Worm (Caenorhabditis elegans) whole organism, young adult: ENCODE measurements around the gene Y46G5A.20.

Source experiments
- F52B5.7 ChIP-seq: sonication (generic microtip); optimal IDR thresholded peaks from 2 replicates; lab custom pipeline; 2016; ENCODE audit warnings: mild to moderate bottlenecking, missing genetic modification characterization, missing compliant biosample characterization
- bed-2 ChIP-seq: fragments of 200-800 bp; sonication (Bioruptor generic); IDR thresholded peaks from 2 replicates; pipeline ENCODE4 v1.3.6; 2022; ENCODE audit warnings: missing genetic modification reagents, missing genetic modification characterization, missing compliant biosample characterization
- ccch-3 ChIP-seq: fragments of 200-800 bp; sonication (Bioruptor generic); optimal IDR thresholded peaks from 2 replicates; lab custom pipeline; 2018; ENCODE audit warnings: mild to moderate bottlenecking, missing genetic modification characterization, missing compliant biosample characterization
- cebp-1 ChIP-seq, 2 experiments: fragments of 200-800 bp in 1 of 2; sonication (Bioruptor generic) in 1 of 2; sonication (generic microtip) in 1 of 2; IDR thresholded peaks in 1 of 2; optimal IDR thresholded peaks in 1 of 2; 2 replicates each; pipeline versions ENCODE4 v1.3.6 to Lab custom; 2017 to 2022; ENCODE audit warnings: missing compliant biosample characterization in 2 of 2, missing genetic modification characterization in 2 of 2, mild to moderate bottlenecking in 1 of 2, missing genetic modification reagents in 1 of 2, moderate library complexity in 1 of 2
- ceh-58 ChIP-seq: fragments of 200-800 bp; sonication (Bioruptor generic); IDR thresholded peaks from 2 replicates; pipeline ENCODE4 v1.3.6; 2022; ENCODE audit warnings: missing genetic modification characterization, missing compliant biosample characterization
- nhr-90 ChIP-seq: sonication (generic microtip); optimal IDR thresholded peaks from 2 replicates; lab custom pipeline; 2016; ENCODE audit warnings: missing genotype, mild to moderate bottlenecking, missing genetic modification characterization, missing compliant biosample characterization
- snpc-4 ChIP-seq, 5 experiments: fragments of 150-350 bp in 1 of 5; sonication (generic microtip) in 4 of 5; optimal IDR thresholded peaks; 2 replicates each; lab custom pipeline; 2014 to 2018; ENCODE audit warnings: missing genetic modification characterization in 5 of 5, missing biosample characterization in 3 of 5, antibody characterized with exemption in 2 of 5, mild to moderate bottlenecking in 2 of 5, missing compliant biosample characterization in 2 of 5, missing genotype in 2 of 5, moderate library complexity in 2 of 5, missing genetic modification reagents in 1 of 5

DNA sequence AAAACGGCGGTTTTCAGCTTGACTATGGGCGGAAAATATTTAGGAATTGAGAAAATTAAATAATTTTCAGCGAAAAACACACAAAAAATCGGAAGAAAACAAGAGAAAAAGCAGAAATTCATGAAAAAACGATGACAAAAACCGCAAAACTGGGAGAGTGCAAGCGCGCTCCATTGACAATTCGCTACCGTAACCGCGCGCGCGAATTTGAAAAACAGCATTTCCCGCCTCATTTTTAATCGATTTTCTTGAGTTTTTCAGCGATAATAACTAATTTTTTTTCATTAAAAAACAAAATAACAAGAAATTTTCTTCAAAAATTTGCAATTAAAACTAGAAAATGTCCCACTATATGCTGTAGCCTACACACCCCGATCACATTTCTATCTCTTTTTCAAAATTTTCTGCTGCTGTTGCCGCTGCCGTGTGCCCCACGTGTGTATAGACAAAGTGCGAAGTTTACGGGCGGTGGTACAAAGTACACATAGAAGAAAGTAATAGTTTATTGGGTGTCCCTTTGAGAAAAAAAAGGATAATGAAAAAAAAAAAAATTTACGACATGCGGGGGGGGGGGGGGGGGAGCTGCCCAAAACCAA, 10.8 kb upstream of the Y46G5A.20 start:
- TF ChIP-seq snpc-4 (GFP tag; optimal IDR thresholded peaks at IDR 0.05; lab: Kevin White, UChicago) (no peak), snpc-4 (tag; optimal IDR thresholded peaks at IDR 0.05; lab: Kevin White, UChicago) (peak in 2 of 4 experiments; percentile 32 to 47), bed-2 (GFP tag; lab: Robert Waterston, UW) (no peak), ccch-3 (no peak), ceh-58 (GFP tag; lab: Robert Waterston, UW) (no peak), F52B5.7 (tag; lab: Kevin White, UChicago) (no peak), cebp-1 (GFP tag; IDR thresholded peaks at IDR 0.05; lab: Robert Waterston, UW) (no peak), cebp-1 (tag; optimal IDR thresholded peaks at IDR 0.05; lab: Kevin White, UChicago) (peak; percentile 36), nhr-90 (no peak)
